Fruit fly (Drosophila melanogaster): ENCODE data around the gene CG43896.

DNA sequence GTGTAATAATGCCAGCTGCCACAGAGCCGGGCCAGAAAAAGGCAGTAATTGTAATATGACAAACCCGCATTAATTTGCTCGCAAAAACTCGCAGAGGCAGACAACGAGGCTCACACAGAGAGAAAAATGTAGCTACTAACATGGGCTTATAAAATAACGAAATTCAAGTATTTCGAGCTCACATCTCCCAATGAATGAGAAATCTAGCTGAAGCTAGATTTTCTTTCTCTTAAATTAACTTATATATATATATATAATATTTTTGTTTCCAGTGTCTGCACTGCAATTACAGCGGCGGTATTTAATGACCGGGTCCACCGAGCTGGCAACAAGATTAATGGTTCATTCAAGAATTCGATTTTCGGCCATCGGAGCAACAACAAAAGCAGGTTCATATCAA lies 40.3 kb downstream of the CG43896 start:
- TF ChIP-seq CTCF (optimal IDR thresholded peaks at IDR 0.05), result no peak
- no peak for TF ChIP-seq CG8478 (optimal IDR thresholded peaks at IDR 0.05)

Measured in S2 (cell line).